Worm (Caenorhabditis elegans) whole organism, midembryonic: ENCODE measurements around the gene ncx-8.

Source experiments
- T22C8.4 ChIP-seq: fragments of 200-800 bp; sonication (Bioruptor generic); IDR thresholded peaks from 2 replicates; pipeline ENCODE4 v1.3.6; 2022; ENCODE audit warnings: missing genetic modification characterization, missing compliant biosample characterization
- cog-1 ChIP-seq: sonication (generic microtip); optimal IDR thresholded peaks from 2 replicates; lab custom pipeline; 2016; ENCODE audit warnings: missing genetic modification characterization, missing compliant biosample characterization
- flt-1 ChIP-seq: fragments of 200-800 bp; sonication (Bioruptor generic); IDR thresholded peaks from 2 replicates; pipeline ENCODE4 v1.3.6; 2022; ENCODE audit warnings: missing genetic modification characterization, missing compliant biosample characterization
- klf-2 ChIP-seq: fragments of 200-800 bp; sonication (Bioruptor generic); conservative IDR thresholded peaks from 2 replicates; pipeline ENCODE4 v1.3.6; 2022; ENCODE audit warnings: missing genetic modification reagents, missing genetic modification characterization, missing compliant biosample characterization
- med-1 ChIP-seq: sonication (generic microtip); optimal IDR thresholded peaks from 2 replicates; lab custom pipeline; 2017; ENCODE audit warnings: missing genetic modification characterization, mild to moderate bottlenecking, missing compliant biosample characterization, antibody characterized with exemption, missing genetic modification reagents; ENCODE audit not compliant: insufficient read depth
- tab-1 ChIP-seq: fragments of 200-800 bp; sonication (Bioruptor generic); IDR thresholded peaks from 2 replicates; pipeline ENCODE4 v1.3.6; 2022; ENCODE audit warnings: missing genetic modification characterization, missing compliant biosample characterization
- ztf-23 ChIP-seq: fragments of 200-800 bp; sonication (Bioruptor generic); IDR thresholded peaks from 2 replicates; pipeline ENCODE4 v1.3.6; 2022; ENCODE audit warnings: missing genetic modification reagents, missing genetic modification characterization, missing compliant biosample characterization

DNA sequence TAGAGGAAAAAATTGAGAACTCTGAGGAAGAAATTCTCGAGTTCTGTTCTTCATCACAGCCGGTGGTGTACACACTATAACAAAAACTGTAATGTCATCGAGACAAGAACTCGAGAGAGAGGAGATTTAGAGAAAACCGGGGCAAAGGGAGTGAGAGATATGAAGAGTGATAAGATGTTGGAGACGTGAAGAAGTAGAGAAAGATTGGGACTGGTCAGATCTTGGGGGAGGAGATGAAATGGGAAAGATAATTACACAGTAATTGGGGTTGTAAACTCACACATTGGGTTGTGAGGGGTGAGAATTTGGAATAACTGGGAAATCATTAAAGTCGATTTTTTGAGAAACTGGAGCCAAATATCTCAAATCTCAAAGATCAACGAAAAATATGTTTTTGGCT is 21.2 kb downstream of the ncx-8 start:
- no peak for TF ChIP-seq T22C8.4 (GFP tag; lab: Robert Waterston, UW)
- TF ChIP-seq med-1 (GFP tag; lab: Kevin White, UChicago) = no peak
- no peak for TF ChIP-seq flt-1 (GFP tag; lab: Robert Waterston, UW)
- TF ChIP-seq tab-1 (GFP tag; lab: Robert Waterston, UW) = no peak
- TF ChIP-seq klf-2 (GFP tag; lab: Robert Waterston, UW) = no peak
- no peak for TF ChIP-seq cog-1
- no peak for TF ChIP-seq ztf-23 (GFP tag; lab: Robert Waterston, UW)
